Worm (Caenorhabditis elegans): Measurements from ENCODE around the gene F09A5.2.

DNA sequence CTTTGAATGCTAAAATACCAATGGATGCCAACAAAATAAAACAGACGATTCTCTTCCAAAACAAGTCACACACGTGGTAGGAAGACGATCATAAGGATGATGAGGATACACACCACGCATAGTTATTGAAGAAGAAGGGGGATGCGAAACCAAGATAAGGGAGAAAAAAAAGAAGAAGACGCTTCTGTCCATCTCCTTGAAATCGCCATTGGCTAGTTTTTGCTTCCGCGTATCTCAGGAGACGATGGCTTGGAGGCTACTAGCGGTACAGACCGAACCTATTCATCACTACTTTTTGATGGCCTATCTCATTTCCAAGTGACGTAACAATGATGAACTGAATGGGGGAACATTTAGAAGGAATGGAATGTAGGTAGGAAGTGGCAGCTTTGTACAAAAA, 29.4 kb downstream of the F09A5.2 start:
- TF ChIP-seq aly-2 (tag; optimal IDR thresholded peaks at IDR 0.05) (no peak), ama-1 (optimal IDR thresholded peaks at IDR 0.05) (no peak), jun-1 (tag; optimal IDR thresholded peaks at IDR 0.05) (no peak), zip-4 (GFP tag; optimal IDR thresholded peaks at IDR 0.05) (no peak), fkh-10 (GFP tag; optimal IDR thresholded peaks at IDR 0.05) (no peak), vab-15 (tag; optimal IDR thresholded peaks at IDR 0.05) (no peak), egl-27 (tag; optimal IDR thresholded peaks at IDR 0.05) (no peak), zag-1 (tag; optimal IDR thresholded peaks at IDR 0.05) (no peak), ceh-82 (tag; optimal IDR thresholded peaks at IDR 0.05) (peak in 1 of 3 experiments; percentile 13), isw-1 (GFP tag; IDR thresholded peaks at IDR 0.05) (no peak)

All from whole organism, L1 larva.